Worm (Caenorhabditis elegans) whole organism, midembryonic: Measurements from ENCODE around the gene F11A5.18.

Experiments
- T22C8.4 ChIP-seq: fragments of 200-800 bp; sonication (Bioruptor generic); IDR thresholded peaks from 2 replicates; pipeline ENCODE4 v1.3.6; 2022; ENCODE audit warnings: missing genetic modification characterization, missing compliant biosample characterization
- cog-1 ChIP-seq: sonication (generic microtip); optimal IDR thresholded peaks from 2 replicates; lab custom pipeline; 2016; ENCODE audit warnings: missing genetic modification characterization, missing compliant biosample characterization
- flt-1 ChIP-seq: fragments of 200-800 bp; sonication (Bioruptor generic); IDR thresholded peaks from 2 replicates; pipeline ENCODE4 v1.3.6; 2022; ENCODE audit warnings: missing genetic modification characterization, missing compliant biosample characterization
- klf-2 ChIP-seq: fragments of 200-800 bp; sonication (Bioruptor generic); conservative IDR thresholded peaks from 2 replicates; pipeline ENCODE4 v1.3.6; 2022; ENCODE audit warnings: missing genetic modification reagents, missing genetic modification characterization, missing compliant biosample characterization
- med-1 ChIP-seq: sonication (generic microtip); optimal IDR thresholded peaks from 2 replicates; lab custom pipeline; 2017; ENCODE audit warnings: missing genetic modification characterization, mild to moderate bottlenecking, missing compliant biosample characterization, antibody characterized with exemption, missing genetic modification reagents; ENCODE audit not compliant: insufficient read depth
- ref-1 ChIP-seq: fragments of 200-800 bp; sonication (Bioruptor generic); conservative IDR thresholded peaks from 2 replicates; pipeline ENCODE4 v1.3.6; 2022; ENCODE audit warnings: missing genetic modification reagents, missing genetic modification characterization, missing compliant biosample characterization
- tab-1 ChIP-seq: fragments of 200-800 bp; sonication (Bioruptor generic); IDR thresholded peaks from 2 replicates; pipeline ENCODE4 v1.3.6; 2022; ENCODE audit warnings: missing genetic modification characterization, missing compliant biosample characterization
- ztf-23 ChIP-seq: fragments of 200-800 bp; sonication (Bioruptor generic); IDR thresholded peaks from 2 replicates; pipeline ENCODE4 v1.3.6; 2022; ENCODE audit warnings: missing genetic modification reagents, missing genetic modification characterization, missing compliant biosample characterization

DNA sequence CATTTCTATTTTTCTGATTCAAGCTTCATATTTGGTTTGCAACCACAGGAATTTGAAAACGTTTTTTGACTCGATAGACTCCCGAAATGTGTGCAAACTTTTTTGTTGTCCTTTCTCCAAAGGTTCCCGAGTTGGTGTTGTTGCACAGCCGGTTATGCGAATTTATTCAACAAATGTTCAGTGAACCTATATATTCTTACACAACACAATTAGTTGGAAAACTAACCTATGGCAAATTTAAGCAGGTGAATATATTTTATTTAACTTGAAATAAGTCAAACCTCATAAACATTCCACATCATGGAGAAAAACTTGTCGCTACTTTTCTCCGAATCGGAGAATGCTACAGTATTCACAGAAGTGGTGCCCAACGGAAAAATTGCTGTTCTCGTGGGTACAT lies 19.4 kb upstream of the F11A5.18 start, which contains the start of gene srz-14:
- TF ChIP-seq med-1 (GFP tag; lab: Kevin White, UChicago) (no peak), ref-1 (no peak), flt-1 (GFP tag; lab: Robert Waterston, UW) (no peak), cog-1 (no peak), klf-2 (no peak), ztf-23 (GFP tag; lab: Robert Waterston, UW) (no peak), tab-1 (GFP tag; lab: Robert Waterston, UW) (no peak), T22C8.4 (no peak)
